Worm (Caenorhabditis elegans): ENCODE measurements around the gene melo-1.

The melo-1 gene

DNA sequence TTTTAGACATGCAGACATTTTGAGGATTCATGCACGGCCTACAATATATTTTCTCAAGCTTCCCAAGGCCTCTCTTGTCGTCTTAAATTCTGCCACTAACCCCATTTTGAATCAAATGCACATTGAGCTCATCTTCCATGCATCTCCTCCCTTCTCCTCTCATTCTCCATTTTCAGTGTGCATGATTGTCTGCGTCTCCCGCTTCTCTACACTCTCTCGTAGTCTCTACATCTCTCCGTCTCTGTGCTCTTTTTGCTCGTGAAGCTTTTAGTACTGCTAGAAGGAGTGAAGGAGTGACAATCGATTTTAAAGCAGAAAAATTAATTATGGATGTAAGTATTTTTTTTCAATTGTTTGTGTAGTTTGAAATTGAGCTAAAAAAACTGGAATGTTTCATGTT, 50.1 kb downstream of the melo-1 start, which contains the start of gene Y57G11C.22 (continued):
- TF ChIP-seq lsy-2 (tag; optimal IDR thresholded peaks at IDR 0.05) = peak in 1 of 2 experiments; percentile 65
- TF ChIP-seq C34F6.9 (tag; optimal IDR thresholded peaks at IDR 0.05) = peak; percentile 61
- no peak for TF ChIP-seq skn-1 (tag; optimal IDR thresholded peaks at IDR 0.05)
- no peak for TF ChIP-seq sma-3 (GFP tag; optimal IDR thresholded peaks at IDR 0.05)
- no peak for TF ChIP-seq nhr-77 (tag; optimal IDR thresholded peaks at IDR 0.05)
- no peak for TF ChIP-seq nhr-237 (tag; optimal IDR thresholded peaks at IDR 0.05)
- no peak for TF ChIP-seq mdl-1 (tag; optimal IDR thresholded peaks at IDR 0.05)
- TF ChIP-seq nhr-23 (tag; optimal IDR thresholded peaks at IDR 0.05) = no peak

DNA sequence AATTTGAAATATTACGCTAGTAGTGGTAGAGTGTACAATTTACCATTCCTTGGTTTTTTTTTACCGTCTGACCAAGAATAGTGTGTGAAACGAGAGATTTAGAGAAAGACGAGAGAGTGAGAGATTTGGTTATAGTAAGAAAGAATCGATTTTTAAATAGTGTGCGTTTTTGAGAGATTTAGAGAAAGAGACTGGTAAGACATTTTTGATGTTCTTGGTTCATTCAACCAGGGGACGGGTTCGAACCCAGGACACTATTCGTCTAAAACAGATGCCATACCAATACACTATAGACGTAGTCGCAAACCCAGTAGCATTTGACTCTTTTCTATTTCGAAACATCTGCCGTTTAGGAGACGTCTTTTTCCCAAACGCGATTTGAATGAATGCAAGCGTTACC, 51.3 kb downstream of the melo-1 start:
- TF ChIP-seq sem-4 (tag; optimal IDR thresholded peaks at IDR 0.05) (peak; percentile 89), ceh-16 (tag; optimal IDR thresholded peaks at IDR 0.05) (peak; percentile 30), elt-1 (tag; optimal IDR thresholded peaks at IDR 0.05) (no peak), nhr-25 (tag; optimal IDR thresholded peaks at IDR 0.05) (peak; percentile 83), C34F6.9 (tag; optimal IDR thresholded peaks at IDR 0.05) (peak; percentile 94), snpc-4 (tag; optimal IDR thresholded peaks at IDR 0.05) (peak; percentile 8), egl-27 (tag; optimal IDR thresholded peaks at IDR 0.05) (peak; percentile 80), sma-9 (GFP tag; optimal IDR thresholded peaks at IDR 0.05) (peak; percentile 94), sma-9 (tag; optimal IDR thresholded peaks at IDR 0.05) (no peak), mab-5 (tag; optimal IDR thresholded peaks at IDR 0.05) (peak; percentile 53), unc-55 (GFP tag; optimal IDR thresholded peaks at IDR 0.05) (peak; percentile 93), nhr-12 (tag; optimal IDR thresholded peaks at IDR 0.05) (no peak), lin-13 (GFP tag; optimal IDR thresholded peaks at IDR 0.05) (peak; percentile 83), ceh-82 (tag; optimal IDR thresholded peaks at IDR 0.05) (no peak), skn-1 (tag; optimal IDR thresholded peaks at IDR 0.05) (no peak), fos-1 (tag; optimal IDR thresholded peaks at IDR 0.05) (peak; percentile 49), ama-1 (optimal IDR thresholded peaks at IDR 0.05) (no peak), F13H6.1 (tag; optimal IDR thresholded peaks at IDR 0.05) (peak; percentile 85), lsy-2 (tag; optimal IDR thresholded peaks at IDR 0.05) (peak; percentile 77 to 90), Y55F3AM.14 (GFP tag; optimal IDR thresholded peaks at IDR 0.05) (peak; percentile 76), mbf-1 (tag; optimal IDR thresholded peaks at IDR 0.05) (no peak), peb-1 (tag; optimal IDR thresholded peaks at IDR 0.05) (no peak), ztf-1 (GFP tag; conservative IDR thresholded peaks at IDR 0.05) (no peak), ztf-4 (tag; optimal IDR thresholded peaks at IDR 0.05) (peak; percentile 52), lin-11 (tag; optimal IDR thresholded peaks at IDR 0.05) (no peak), lin-39 (tag; optimal IDR thresholded peaks at IDR 0.05) (no peak), unc-62 (GFP tag; optimal IDR thresholded peaks at IDR 0.05) (no peak), elt-3 (tag; optimal IDR thresholded peaks at IDR 0.05) (no peak), nhr-23 (tag; optimal IDR thresholded peaks at IDR 0.05) (no peak), zag-1 (tag; optimal IDR thresholded peaks at IDR 0.05) (peak; percentile 64), crh-2 (tag; optimal IDR thresholded peaks at IDR 0.05) (peak; percentile 84), nhr-129 (tag; optimal IDR thresholded peaks at IDR 0.05) (peak; percentile 97), nhr-6 (tag; optimal IDR thresholded peaks at IDR 0.05) (peak; percentile 76), gmeb-1 (tag; optimal IDR thresholded peaks at IDR 0.05) (peak; percentile 75), blmp-1 (tag; optimal IDR thresholded peaks at IDR 0.05; ENCODE audit: insufficient read depth) (peak; percentile 56), ztf-11 (tag; optimal IDR thresholded peaks at IDR 0.05) (peak; percentile 21), sma-3 (GFP tag; optimal IDR thresholded peaks at IDR 0.05) (peak; percentile 93), dmd-4 (tag; optimal IDR thresholded peaks at IDR 0.05) (no peak), nhr-21 (tag; optimal IDR thresholded peaks at IDR 0.05) (peak; percentile 86)

Data from whole organism, L2 larva.